Worm (Caenorhabditis elegans) whole organism, early embryonic: ENCODE results near the gene fbxc-19.

Experiments used
- ceh-13 ChIP-seq: fragments of 200-800 bp; sonication (Bioruptor generic); optimal IDR thresholded peaks from 2 replicates; lab custom pipeline; 2018; ENCODE audit warnings: mild to moderate bottlenecking, missing genetic modification characterization, missing compliant biosample characterization
- ets-7 ChIP-seq: sonication (generic microtip); optimal IDR thresholded peaks from 2 replicates; lab custom pipeline; 2016; ENCODE audit warnings: missing genotype, missing genetic modification characterization, missing compliant biosample characterization
- scrt-1 ChIP-seq: fragments of 200-800 bp; sonication (Bioruptor generic); IDR thresholded peaks from 2 replicates; pipeline ENCODE4 v1.3.6; 2022; ENCODE audit warnings: missing genetic modification characterization, missing compliant biosample characterization

- no peak for TF ChIP-seq scrt-1 (GFP tag; lab: Robert Waterston, UW)
- TF ChIP-seq ceh-13 (GFP tag; lab: Kevin White, UChicago) = no peak
- no peak for TF ChIP-seq ets-7 (tag; lab: Kevin White, UChicago)
Measured at ce11 chrII:1848109-1848508, 27.8 kb downstream of the fbxc-19 start, which contains the start of gene fbxb-97.
